Worm (Caenorhabditis elegans): Measurements from ENCODE around the gene twk-33.

The twk-33 gene

DNA sequence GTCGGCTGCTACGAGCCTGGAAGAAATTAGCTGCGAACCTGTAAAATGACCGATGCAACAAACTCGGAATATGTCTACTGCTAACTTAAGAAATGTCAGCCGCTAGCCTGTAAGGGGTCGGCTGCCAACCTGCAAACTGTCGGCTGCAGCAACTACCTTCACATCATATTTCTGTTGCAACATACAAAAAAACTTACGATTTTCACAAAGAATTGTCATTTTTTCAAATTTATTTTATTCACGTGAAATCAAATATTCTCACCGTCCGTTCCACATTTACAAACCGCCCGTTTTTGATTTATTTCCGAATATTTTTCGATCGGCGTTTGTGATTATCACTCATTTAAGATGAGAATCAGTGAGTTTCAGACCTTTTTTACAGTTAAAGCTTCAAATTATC lies 14.5 kb downstream of the twk-33 start, which contains the start of gene Y26G10.6:
Gene Y26G10.6, plus strand, starts transcription at position 301 of the 400 bp plus-strand sequence.
- TF ChIP-seq fos-1 (tag; optimal IDR thresholded peaks at IDR 0.05) (no peak), gmeb-1 (tag; optimal IDR thresholded peaks at IDR 0.05) (no peak), egl-27 (tag; optimal IDR thresholded peaks at IDR 0.05) (no peak), mbf-1 (tag; optimal IDR thresholded peaks at IDR 0.05) (no peak), lin-13 (GFP tag; optimal IDR thresholded peaks at IDR 0.05) (no peak), unc-39 (tag; optimal IDR thresholded peaks at IDR 0.05) (no peak)

DNA sequence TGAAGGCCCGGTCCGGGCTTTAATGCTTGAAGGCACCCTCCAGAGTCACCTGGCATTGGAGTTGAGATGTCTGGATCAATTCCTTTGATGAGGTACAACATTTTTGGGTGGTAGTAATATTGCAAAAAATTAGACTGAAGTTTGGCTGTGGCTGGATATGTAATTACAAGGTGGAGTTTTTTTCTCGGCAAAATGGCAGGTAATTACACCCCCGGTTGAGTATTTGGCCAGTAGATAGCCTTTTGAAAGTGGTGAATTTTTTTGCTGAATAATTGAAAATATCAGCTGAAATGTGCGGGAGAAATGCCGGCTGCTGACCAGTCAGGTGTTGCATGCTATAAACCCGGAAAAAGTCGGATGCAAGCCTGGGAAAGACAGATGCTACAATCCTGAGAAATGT lies 15.1 kb downstream of the twk-33 start, which contains the start of gene Y26G10.4:
Gene Y26G10.4, minus strand, starts transcription at position 101 of the 400 bp plus-strand sequence.
- TF ChIP-seq unc-55 (GFP tag; optimal IDR thresholded peaks at IDR 0.05): no peak
- no peak for TF ChIP-seq C34F6.9 (tag; optimal IDR thresholded peaks at IDR 0.05)
- no peak for TF ChIP-seq ztf-11 (tag; optimal IDR thresholded peaks at IDR 0.05)
- no peak for TF ChIP-seq unc-39 (tag; optimal IDR thresholded peaks at IDR 0.05)
- no peak for TF ChIP-seq lin-39 (tag; optimal IDR thresholded peaks at IDR 0.05)
- TF ChIP-seq ztf-4 (tag; optimal IDR thresholded peaks at IDR 0.05): no peak
- no peak for TF ChIP-seq nhr-11 (tag; optimal IDR thresholded peaks at IDR 0.05)
- TF ChIP-seq ZK546.5 (tag; optimal IDR thresholded peaks at IDR 0.05): no peak
- TF ChIP-seq sma-3 (GFP tag; optimal IDR thresholded peaks at IDR 0.05): no peak
- TF ChIP-seq nhr-12 (tag; optimal IDR thresholded peaks at IDR 0.05): no peak
- TF ChIP-seq mbf-1 (tag; optimal IDR thresholded peaks at IDR 0.05): no peak
- TF ChIP-seq ceh-16 (tag; optimal IDR thresholded peaks at IDR 0.05): no peak
- no peak for TF ChIP-seq sem-4 (tag; optimal IDR thresholded peaks at IDR 0.05)
- TF ChIP-seq aly-2 (tag; optimal IDR thresholded peaks at IDR 0.05): no peak
- TF ChIP-seq gmeb-1 (tag; optimal IDR thresholded peaks at IDR 0.05): no peak
- no peak for TF ChIP-seq skn-1 (tag; optimal IDR thresholded peaks at IDR 0.05)
- no peak for TF ChIP-seq sma-9 (GFP tag; optimal IDR thresholded peaks at IDR 0.05)
- TF ChIP-seq sma-9 (tag; optimal IDR thresholded peaks at IDR 0.05): no peak
- TF ChIP-seq lsy-2 (tag; optimal IDR thresholded peaks at IDR 0.05): no peak
- TF ChIP-seq mab-5 (tag; optimal IDR thresholded peaks at IDR 0.05): no peak
- no peak for TF ChIP-seq ceh-82 (tag; optimal IDR thresholded peaks at IDR 0.05)

ce11 chrV:17696753-17697152 lies 17.4 kb downstream of the twk-33 start, which contains the start of gene spp-29:
TSS of gene spp-29 (minus strand) at chrV:17696853.
- TF ChIP-seq blmp-1 (tag; optimal IDR thresholded peaks at IDR 0.05; ENCODE audit: insufficient read depth) (no peak), snpc-4 (tag; optimal IDR thresholded peaks at IDR 0.05) (no peak), skn-1 (tag; optimal IDR thresholded peaks at IDR 0.05) (no peak), alr-1 (tag; optimal IDR thresholded peaks at IDR 0.05) (no peak), sma-9 (GFP tag; optimal IDR thresholded peaks at IDR 0.05) (no peak), sma-9 (tag; optimal IDR thresholded peaks at IDR 0.05) (no peak), nhr-237 (tag; optimal IDR thresholded peaks at IDR 0.05) (no peak), nhr-21 (tag; optimal IDR thresholded peaks at IDR 0.05) (no peak), dmd-4 (tag; optimal IDR thresholded peaks at IDR 0.05) (no peak), ceh-82 (tag; optimal IDR thresholded peaks at IDR 0.05) (no peak), F13H6.1 (tag; optimal IDR thresholded peaks at IDR 0.05) (no peak), lin-13 (GFP tag; optimal IDR thresholded peaks at IDR 0.05) (no peak), egl-27 (tag; optimal IDR thresholded peaks at IDR 0.05) (no peak), C34F6.9 (tag; optimal IDR thresholded peaks at IDR 0.05) (no peak), crh-2 (tag; optimal IDR thresholded peaks at IDR 0.05) (no peak), nhr-10 (tag; optimal IDR thresholded peaks at IDR 0.05) (no peak), sma-3 (GFP tag; optimal IDR thresholded peaks at IDR 0.05) (no peak)

- TF ChIP-seq egl-27 (tag; optimal IDR thresholded peaks at IDR 0.05) (no peak), snpc-4 (tag; optimal IDR thresholded peaks at IDR 0.05) (no peak), fos-1 (tag; optimal IDR thresholded peaks at IDR 0.05) (no peak), R02D3.7 (tag; optimal IDR thresholded peaks at IDR 0.05) (no peak), lin-11 (tag; optimal IDR thresholded peaks at IDR 0.05) (no peak), sma-9 (GFP tag; optimal IDR thresholded peaks at IDR 0.05) (no peak), sma-9 (tag; optimal IDR thresholded peaks at IDR 0.05) (no peak)
Observed at ce11 chrV:17695802-17696201, 18.4 kb downstream of the twk-33 start, which contains the start of gene Y26G10.1. TSS of gene Y26G10.1 (minus strand) at chrV:17695902.

DNA sequence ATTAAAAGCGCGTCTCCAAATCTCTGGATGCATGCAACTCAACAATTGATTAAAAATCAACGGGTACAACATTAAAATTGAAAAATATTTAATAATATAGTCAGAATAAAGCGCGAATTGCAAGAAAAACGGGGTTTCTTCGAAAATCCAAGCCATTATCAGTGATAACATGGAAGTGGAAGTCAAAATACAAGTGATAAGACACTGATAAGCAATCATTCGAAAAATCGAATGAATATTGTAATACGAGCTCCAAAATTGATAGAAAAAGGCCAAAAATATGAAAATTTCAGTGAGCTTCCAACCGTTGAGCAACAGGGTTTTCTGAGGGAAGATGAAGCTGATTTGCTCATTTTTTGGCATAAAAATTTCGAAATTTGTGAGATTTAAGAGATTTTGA lies 19.9 kb downstream of the twk-33 start:
- TF ChIP-seq fos-1 (tag; optimal IDR thresholded peaks at IDR 0.05) (peak; percentile 25), ztf-1 (GFP tag; conservative IDR thresholded peaks at IDR 0.05) (no peak)
